Worm (Caenorhabditis elegans) whole organism, L3 larva: ENCODE data around the gene T13G4.1.

Experiments used
- ama-1 ChIP-seq: fragments of 150-350 bp; optimal IDR thresholded peaks from 2 replicates; lab custom pipeline; 2018
- elt-1 ChIP-seq: fragments of 150-350 bp; optimal IDR thresholded peaks from 2 replicates; lab custom pipeline; 2014; ENCODE audit warnings: missing biosample characterization, missing genetic modification characterization
- lsy-12 ChIP-seq: sonication (generic microtip); optimal IDR thresholded peaks from 2 replicates; lab custom pipeline; 2016; ENCODE audit warnings: mild to moderate bottlenecking, missing genetic modification characterization, missing compliant biosample characterization
- unc-62 ChIP-seq: fragments of 150-350 bp; sonication (generic microtip); optimal IDR thresholded peaks from 4 replicates; lab custom pipeline; 2014; ENCODE audit warnings: missing biosample characterization, missing genetic modification reagents, missing genetic modification characterization
- zag-1 ChIP-seq: fragments of 150-350 bp; optimal IDR thresholded peaks from 2 replicates; lab custom pipeline; 2014; ENCODE audit warnings: missing biosample characterization, missing genetic modification characterization

DNA sequence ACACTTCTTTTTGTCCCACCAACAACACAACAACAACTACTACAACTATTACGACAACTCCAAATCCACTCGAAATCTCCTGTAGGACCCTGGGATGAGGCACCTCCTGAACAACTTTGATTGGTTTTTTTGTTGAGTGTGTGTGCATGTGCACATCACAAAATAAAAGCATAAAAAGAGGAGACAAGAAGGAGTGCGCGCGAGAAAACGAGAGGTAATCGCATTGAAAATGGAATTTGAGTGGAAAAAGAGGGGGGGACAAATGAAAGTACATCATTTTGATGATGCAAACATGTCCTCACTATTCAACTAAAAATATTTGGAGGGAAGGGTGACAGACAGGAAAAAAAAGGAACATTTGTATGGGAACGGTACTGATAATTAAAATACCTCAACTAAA lies 7.5 kb upstream of the T13G4.1 start:
- TF ChIP-seq unc-62 (GFP tag; lab: Kevin White, UChicago), result no peak
- TF ChIP-seq ama-1 (lab: Kevin White, UChicago), result no peak
- no peak for TF ChIP-seq zag-1 (tag; lab: Kevin White, UChicago)
- TF ChIP-seq elt-1 (tag; lab: Kevin White, UChicago), result no peak
- TF ChIP-seq lsy-12 (tag; lab: Kevin White, UChicago), result no peak
